Fruit fly (Drosophila melanogaster): ENCODE measurements around the gene CG10907.

The CG10907 gene

dm6 chr3L:11793233-11793800, at the start of gene CG10907, which contains the start of gene twy:
TSS of gene CG10907 (plus strand) at chr3L:11793514.
TSS of gene twy (minus strand) at chr3L:11793283.
- TF ChIP-seq ttk (optimal IDR thresholded peaks at IDR 0.05) (no peak), h (optimal IDR thresholded peaks at IDR 0.05) (no peak), Sin3A (optimal IDR thresholded peaks at IDR 0.05) (no peak), psq (optimal IDR thresholded peaks at IDR 0.05) (no peak), insv (optimal IDR thresholded peaks at IDR 0.05) (no peak), Myc (optimal IDR thresholded peaks at IDR 0.05) (no peak)

- TF ChIP-seq Sin3A (optimal IDR thresholded peaks at IDR 0.05): no peak
- no peak for TF ChIP-seq h (optimal IDR thresholded peaks at IDR 0.05)
- TF ChIP-seq insv (optimal IDR thresholded peaks at IDR 0.05): no peak
- TF ChIP-seq psq (optimal IDR thresholded peaks at IDR 0.05): no peak
- TF ChIP-seq ttk (optimal IDR thresholded peaks at IDR 0.05): no peak
- TF ChIP-seq Myc (optimal IDR thresholded peaks at IDR 0.05): no peak
These were observed 42.3 kb upstream of the CG10907 start, which contains the start of gene Gr68a for dm6 chr3L:11751005-11751404. TSS of gene Gr68a (plus strand) at chr3L:11751305.

- no peak for TF ChIP-seq h (optimal IDR thresholded peaks at IDR 0.05)
- TF ChIP-seq Sin3A (optimal IDR thresholded peaks at IDR 0.05): no peak
- no peak for TF ChIP-seq insv (optimal IDR thresholded peaks at IDR 0.05)
- no peak for TF ChIP-seq psq (optimal IDR thresholded peaks at IDR 0.05)
- TF ChIP-seq Myc (optimal IDR thresholded peaks at IDR 0.05): no peak
- TF ChIP-seq ttk (optimal IDR thresholded peaks at IDR 0.05): no peak
These were observed 28.4 kb upstream of the CG10907 start for dm6 chr3L:11764930-11765329.

- TF ChIP-seq insv (optimal IDR thresholded peaks at IDR 0.05) (no peak), ttk (optimal IDR thresholded peaks at IDR 0.05) (no peak), Sin3A (optimal IDR thresholded peaks at IDR 0.05) (no peak), Myc (optimal IDR thresholded peaks at IDR 0.05) (no peak), psq (optimal IDR thresholded peaks at IDR 0.05) (no peak), h (optimal IDR thresholded peaks at IDR 0.05) (no peak)
These were observed 27.6 kb upstream of the CG10907 start, which contains the start of gene loaf for dm6 chr3L:11765695-11766232. TSS of gene loaf (minus strand) at chr3L:11766182.

dm6 chr3L:11766563-11766962, 26.8 kb upstream of the CG10907 start:
- TF ChIP-seq h (optimal IDR thresholded peaks at IDR 0.05) (no peak), Myc (optimal IDR thresholded peaks at IDR 0.05) (no peak), insv (optimal IDR thresholded peaks at IDR 0.05) (no peak), psq (optimal IDR thresholded peaks at IDR 0.05) (no peak), ttk (optimal IDR thresholded peaks at IDR 0.05) (no peak), Sin3A (optimal IDR thresholded peaks at IDR 0.05) (no peak)

- no peak for TF ChIP-seq Myc (optimal IDR thresholded peaks at IDR 0.05)
These were observed 21.3 kb upstream of the CG10907 start, which contains the start of gene Muc68D for dm6 chr3L:11772057-11772456. TSS of gene Muc68D (minus strand) at chr3L:11772157.

dm6 chr3L:11772608-11773017, 20.7 kb upstream of the CG10907 start:
- TF ChIP-seq Sin3A (optimal IDR thresholded peaks at IDR 0.05) (no peak), ttk (optimal IDR thresholded peaks at IDR 0.05) (no peak), h (optimal IDR thresholded peaks at IDR 0.05) (no peak), psq (optimal IDR thresholded peaks at IDR 0.05) (no peak), insv (optimal IDR thresholded peaks at IDR 0.05) (no peak), Myc (optimal IDR thresholded peaks at IDR 0.05) (no peak)

dm6 chr3L:11773796-11774195, 19.5 kb upstream of the CG10907 start:
- TF ChIP-seq insv (optimal IDR thresholded peaks at IDR 0.05) (no peak), Myc (optimal IDR thresholded peaks at IDR 0.05) (no peak), ttk (optimal IDR thresholded peaks at IDR 0.05) (no peak), h (optimal IDR thresholded peaks at IDR 0.05) (no peak), Sin3A (optimal IDR thresholded peaks at IDR 0.05) (no peak), psq (optimal IDR thresholded peaks at IDR 0.05) (no peak)

dm6 chr3L:11774401-11774800, 18.9 kb upstream of the CG10907 start, which contains the start of gene Tim13:
TSS of gene Tim13 (minus strand) at chr3L:11774501.
- TF ChIP-seq h (optimal IDR thresholded peaks at IDR 0.05): no peak

- no peak for TF ChIP-seq psq (optimal IDR thresholded peaks at IDR 0.05)
- no peak for TF ChIP-seq Myc (optimal IDR thresholded peaks at IDR 0.05)
- no peak for TF ChIP-seq insv (optimal IDR thresholded peaks at IDR 0.05)
- TF ChIP-seq Sin3A (optimal IDR thresholded peaks at IDR 0.05): no peak
- TF ChIP-seq h (optimal IDR thresholded peaks at IDR 0.05): no peak
- no peak for TF ChIP-seq ttk (optimal IDR thresholded peaks at IDR 0.05)
These were observed 16.6 kb upstream of the CG10907 start, which contains the start of gene CG14131 for dm6 chr3L:11776731-11777130. TSS of gene CG14131 (plus strand) at chr3L:11777073.

dm6 chr3L:11777348-11777958, 15.9 kb upstream of the CG10907 start:
- TF ChIP-seq h (optimal IDR thresholded peaks at IDR 0.05): no peak
- TF ChIP-seq ttk (optimal IDR thresholded peaks at IDR 0.05): no peak
- no peak for TF ChIP-seq psq (optimal IDR thresholded peaks at IDR 0.05)
- TF ChIP-seq insv (optimal IDR thresholded peaks at IDR 0.05): no peak
- TF ChIP-seq Sin3A (optimal IDR thresholded peaks at IDR 0.05): no peak
- TF ChIP-seq Myc (optimal IDR thresholded peaks at IDR 0.05): no peak

dm6 chr3L:11785291-11785690, 8.0 kb upstream of the CG10907 start:
- TF ChIP-seq h (optimal IDR thresholded peaks at IDR 0.05) (no peak), psq (optimal IDR thresholded peaks at IDR 0.05) (no peak), insv (optimal IDR thresholded peaks at IDR 0.05) (no peak), Myc (optimal IDR thresholded peaks at IDR 0.05) (no peak), ttk (optimal IDR thresholded peaks at IDR 0.05) (no peak), Sin3A (optimal IDR thresholded peaks at IDR 0.05) (no peak)
